Fruit fly (Drosophila melanogaster) whole organism, prepupa: ENCODE measurements around the gene CG14418.
A peak's percentile ranks its signal among the peaks of the same experiment; 100 is the strongest.

ENCODE experiments used
- Blimp-1 ChIP-seq: fragments of 200-800 bp; sonication (Bioruptor generic); optimal IDR thresholded peaks from 3 replicates; lab custom pipeline; 2017; ENCODE audit warnings: missing biosample characterization, missing genetic modification characterization, mild to moderate bottlenecking, moderate library complexity, missing genetic modification reagents
- CG10631 ChIP-seq: fragments of 200-800 bp; sonication (Bioruptor generic); optimal IDR thresholded peaks from 2 replicates; lab custom pipeline; 2016; ENCODE audit warnings: missing biosample characterization, missing genetic modification characterization
- CG11762 ChIP-seq: fragments of 200-800 bp; sonication (Bioruptor generic); optimal IDR thresholded peaks from 3 replicates; lab custom pipeline; 2016; ENCODE audit warnings: missing biosample characterization, missing genetic modification characterization; ENCODE audit not compliant: insufficient read depth
- CG11902 ChIP-seq: fragments of 200-800 bp; sonication (Bioruptor generic); optimal IDR thresholded peaks from 3 replicates; lab custom pipeline; 2016; ENCODE audit warnings: missing biosample characterization, missing genetic modification characterization
- CG15336 ChIP-seq: fragments of 200-800 bp; sonication (Bioruptor generic); IDR thresholded peaks from 2 replicates; pipeline ENCODE4 v1.3.6; 2022; ENCODE audit warnings: missing biosample characterization, missing genetic modification characterization
- CG1621 ChIP-seq: fragments of 200-800 bp; sonication (Bioruptor generic); optimal IDR thresholded peaks from 3 replicates; lab custom pipeline; 2018; ENCODE audit warnings: missing biosample characterization, mild to moderate bottlenecking, missing genetic modification characterization
- CG16779 ChIP-seq: fragments of 200-800 bp; sonication (Bioruptor generic); optimal IDR thresholded peaks from 3 replicates; lab custom pipeline; 2017; ENCODE audit warnings: missing biosample characterization, mild to moderate bottlenecking, missing genetic modification characterization
- CG3032 ChIP-seq: fragments of 200-800 bp; optimal IDR thresholded peaks from 2 replicates; lab custom pipeline; 2019; ENCODE audit warnings: missing biosample characterization, mild to moderate bottlenecking, missing genetic modification characterization, moderate library complexity
- CG31627 ChIP-seq: fragments of 200-800 bp; sonication (Bioruptor generic); optimal IDR thresholded peaks from 3 replicates; lab custom pipeline; 2016; ENCODE audit warnings: missing biosample characterization, missing genetic modification characterization
- CG34406 ChIP-seq: fragments of 200-800 bp; sonication (Bioruptor generic); optimal IDR thresholded peaks from 3 replicates; lab custom pipeline; 2016; ENCODE audit warnings: missing biosample characterization, missing genetic modification characterization
- CG3919 ChIP-seq: fragments of 200-800 bp; sonication (Bioruptor generic); optimal IDR thresholded peaks from 3 replicates; lab custom pipeline; 2016; ENCODE audit warnings: missing biosample characterization, missing genetic modification characterization
- CG6163 ChIP-seq: fragments of 200-800 bp; sonication (Bioruptor generic); IDR thresholded peaks from 3 replicates; pipeline ENCODE4 v1.3.6; 2022; ENCODE audit warnings: missing biosample characterization, missing genetic modification characterization
- CG6276 ChIP-seq: fragments of 200-800 bp; sonication (Bioruptor generic); optimal IDR thresholded peaks from 2 replicates; lab custom pipeline; 2017; ENCODE audit warnings: missing biosample characterization, mild to moderate bottlenecking, missing genetic modification characterization
- CG6792 ChIP-seq: fragments of 200-800 bp; sonication (Bioruptor generic); optimal IDR thresholded peaks from 3 replicates; lab custom pipeline; 2016; ENCODE audit warnings: missing biosample characterization, missing genetic modification characterization
- CG6808 ChIP-seq: fragments of 200-800 bp; sonication (Bioruptor generic); optimal IDR thresholded peaks from 3 replicates; lab custom pipeline; 2017; ENCODE audit warnings: missing biosample characterization, missing genetic modification characterization, mild to moderate bottlenecking, moderate library complexity, missing genetic modification reagents
- CG7368 ChIP-seq: fragments of 200-800 bp; sonication (Bioruptor generic); optimal IDR thresholded peaks from 3 replicates; lab custom pipeline; 2016; ENCODE audit warnings: missing biosample characterization, missing genetic modification characterization
- CG8119 ChIP-seq: fragments of 200-800 bp; sonication (Bioruptor generic); IDR thresholded peaks from 3 replicates; pipeline ENCODE4 v1.3.6; 2022; ENCODE audit warnings: missing biosample characterization, missing genetic modification characterization
- CG8319 ChIP-seq: fragments of 200-800 bp; sonication (Bioruptor generic); optimal IDR thresholded peaks from 3 replicates; lab custom pipeline; 2016; ENCODE audit warnings: missing biosample characterization, missing genetic modification characterization
- CG8632 ChIP-seq: fragments of 200-800 bp; sonication (Bioruptor generic); optimal IDR thresholded peaks from 3 replicates; lab custom pipeline; 2016; ENCODE audit warnings: missing biosample characterization, missing genetic modification characterization
- Eip75B ChIP-seq: fragments of 200-800 bp; sonication (Bioruptor generic); optimal IDR thresholded peaks from 3 replicates; lab custom pipeline; 2016; ENCODE audit warnings: missing biosample characterization, missing genetic modification characterization
- Eip78C ChIP-seq: fragments of 200-800 bp; sonication (Bioruptor generic); peaks from one replicate; lab custom pipeline; 2016; ENCODE audit warnings: missing biosample characterization, missing genetic modification characterization
- Eip93F ChIP-seq: fragments of 200-800 bp; sonication (Bioruptor generic); optimal IDR thresholded peaks from 2 replicates; lab custom pipeline; 2016; ENCODE audit warnings: missing biosample characterization, mild to moderate bottlenecking, missing genetic modification characterization
- Ets21C ChIP-seq: fragments of 200-800 bp; sonication (Bioruptor generic); optimal IDR thresholded peaks from 3 replicates; lab custom pipeline; 2016; ENCODE audit warnings: missing biosample characterization, missing genetic modification characterization
- Ets96B ChIP-seq: fragments of 200-800 bp; optimal IDR thresholded peaks from 2 replicates; lab custom pipeline; 2019; ENCODE audit warnings: missing biosample characterization, mild to moderate bottlenecking, missing genetic modification characterization, moderate library complexity
- Gug ChIP-seq: fragments of 200-800 bp; sonication (Bioruptor generic); IDR thresholded peaks from 2 replicates; pipeline ENCODE4 v1.3.6; 2022; ENCODE audit warnings: missing biosample characterization, missing genetic modification characterization
- Hr4 ChIP-seq: fragments of 200-800 bp; sonication (Bioruptor generic); optimal IDR thresholded peaks from 3 replicates; lab custom pipeline; 2016; ENCODE audit warnings: missing biosample characterization, missing genetic modification characterization
- Lpt ChIP-seq: fragments of 200-800 bp; sonication (Bioruptor generic); optimal IDR thresholded peaks from 3 replicates; lab custom pipeline; 2016; ENCODE audit warnings: missing biosample characterization, missing genetic modification characterization
- Smox ChIP-seq: fragments of 200-800 bp; sonication (Bioruptor generic); optimal IDR thresholded peaks from 3 replicates; lab custom pipeline; 2016; ENCODE audit warnings: missing biosample characterization, missing genetic modification characterization
- Sox102F ChIP-seq: fragments of 200-800 bp; sonication (Bioruptor generic); optimal IDR thresholded peaks from 2 replicates; lab custom pipeline; 2016; ENCODE audit warnings: missing biosample characterization, mild to moderate bottlenecking, missing genetic modification characterization
- Sox14 ChIP-seq: fragments of 200-800 bp; sonication (Bioruptor generic); optimal IDR thresholded peaks from 3 replicates; lab custom pipeline; 2016; ENCODE audit warnings: missing biosample characterization, missing genetic modification characterization
- Sox15 ChIP-seq: fragments of 200-800 bp; sonication (Bioruptor generic); optimal IDR thresholded peaks from 3 replicates; lab custom pipeline; 2016; ENCODE audit warnings: missing biosample characterization, missing genetic modification characterization
- acj6 ChIP-seq: fragments of 200-800 bp; sonication (Bioruptor generic); optimal IDR thresholded peaks from 3 replicates; lab custom pipeline; 2016; ENCODE audit warnings: missing biosample characterization, missing genetic modification characterization
- cyc ChIP-seq: fragments of 200-800 bp; sonication (Bioruptor generic); optimal IDR thresholded peaks from 3 replicates; lab custom pipeline; 2016; ENCODE audit warnings: missing biosample characterization, missing genetic modification characterization
- dac ChIP-seq: fragments of 200-800 bp; sonication (Bioruptor generic); optimal IDR thresholded peaks from 2 replicates; lab custom pipeline; 2017; ENCODE audit warnings: missing biosample characterization, mild to moderate bottlenecking, missing genetic modification characterization
- dsx ChIP-seq: fragments of 200-800 bp; optimal IDR thresholded peaks from 3 replicates; lab custom pipeline; 2019; ENCODE audit warnings: missing biosample characterization, mild to moderate bottlenecking, missing genetic modification characterization, moderate library complexity; ENCODE audit not compliant: poor library complexity, severe bottlenecking
- eg ChIP-seq: fragments of 200-800 bp; sonication (Bioruptor generic); IDR thresholded peaks from 3 replicates; pipeline ENCODE4 v1.3.6; 2022; ENCODE audit warnings: missing biosample characterization, missing genetic modification characterization
- fd59A ChIP-seq: fragments of 200-800 bp; sonication (Bioruptor generic); optimal IDR thresholded peaks from 2 replicates; lab custom pipeline; 2017; ENCODE audit warnings: missing biosample characterization, mild to moderate bottlenecking, missing genetic modification characterization, missing genetic modification reagents
- fd85E ChIP-seq: fragments of 200-800 bp; sonication (Bioruptor generic); optimal IDR thresholded peaks from 3 replicates; lab custom pipeline; 2016; ENCODE audit warnings: missing biosample characterization, missing genetic modification characterization
- lz ChIP-seq: fragments of 200-800 bp; sonication (Bioruptor generic); optimal IDR thresholded peaks from 3 replicates; lab custom pipeline; 2016; ENCODE audit warnings: missing biosample characterization, missing genetic modification characterization
- net ChIP-seq: fragments of 200-800 bp; sonication (Bioruptor generic); optimal IDR thresholded peaks from 3 replicates; lab custom pipeline; 2016; ENCODE audit warnings: missing biosample characterization, missing genetic modification characterization
- pdm3 ChIP-seq: fragments of 200-800 bp; sonication (Bioruptor generic); optimal IDR thresholded peaks from 3 replicates; lab custom pipeline; 2016; ENCODE audit warnings: missing biosample characterization, missing genetic modification characterization
- salr ChIP-seq, 2 experiments: fragments of 200-800 bp; sonication (Bioruptor generic); optimal IDR thresholded peaks; 3 replicates each; lab custom pipeline; 2016 to 2018; ENCODE audit warnings: missing biosample characterization in 2 of 2, missing genetic modification characterization in 2 of 2, mild to moderate bottlenecking in 1 of 2
- spab ChIP-seq: fragments of 200-800 bp; sonication (Bioruptor generic); optimal IDR thresholded peaks from 2 replicates; lab custom pipeline; 2017; ENCODE audit warnings: missing biosample characterization, mild to moderate bottlenecking, missing genetic modification characterization, missing genetic modification reagents
- ss ChIP-seq, 2 experiments: fragments of 200-800 bp; sonication (Bioruptor generic); optimal IDR thresholded peaks; 2 replicates in 1 of 2; 3 replicates in 1 of 2; lab custom pipeline; 2017 to 2018; ENCODE audit warnings: mild to moderate bottlenecking in 2 of 2, missing biosample characterization in 2 of 2, missing genetic modification characterization in 2 of 2, moderate library complexity in 1 of 2
- topi ChIP-seq: fragments of 200-800 bp; sonication (Bioruptor generic); optimal IDR thresholded peaks from 3 replicates; lab custom pipeline; 2016; ENCODE audit warnings: missing biosample characterization, missing genetic modification characterization
- vri ChIP-seq: fragments of 200-800 bp; sonication (Bioruptor generic); optimal IDR thresholded peaks from 3 replicates; lab custom pipeline; 2016; ENCODE audit warnings: missing biosample characterization, mild to moderate bottlenecking, missing genetic modification characterization

CG14418 gene

dm6 chrX:2885814-2886213 lies 2.4 kb upstream of the CG14418 start, which contains the start of gene CG14419:
Gene CG14419 (minus strand): TSS chrX:2885914.
- no peak for TF ChIP-seq Ets96B (tag; lab: Kevin White, UChicago)
- no peak for TF ChIP-seq eg (GFP tag; lab: Robert Waterston, UW)
- TF ChIP-seq CG6792 (GFP tag; lab: Kevin White, UChicago): no peak
- TF ChIP-seq CG31627 (GFP tag; lab: Kevin White, UChicago): no peak
- TF ChIP-seq CG34406 (GFP tag; lab: Kevin White, UChicago): no peak
- TF ChIP-seq Eip93F (GFP tag; lab: Kevin White, UChicago): no peak
- TF ChIP-seq Gug (GFP tag; lab: Robert Waterston, UW): no peak
- no peak for TF ChIP-seq dsx (GFP tag; lab: Kevin White, UChicago)

dm6 chrX:2882516-2882915 lies 945 bp downstream of the CG14418 start:
- no peak for TF ChIP-seq fd85E (GFP tag; lab: Kevin White, UChicago)
- TF ChIP-seq lz (GFP tag; lab: Kevin White, UChicago): no peak
- no peak for TF ChIP-seq CG15336 (GFP tag; lab: Robert Waterston, UW)
- TF ChIP-seq pdm3: no peak
- TF ChIP-seq, all 60 proteins: peak for 0

DNA sequence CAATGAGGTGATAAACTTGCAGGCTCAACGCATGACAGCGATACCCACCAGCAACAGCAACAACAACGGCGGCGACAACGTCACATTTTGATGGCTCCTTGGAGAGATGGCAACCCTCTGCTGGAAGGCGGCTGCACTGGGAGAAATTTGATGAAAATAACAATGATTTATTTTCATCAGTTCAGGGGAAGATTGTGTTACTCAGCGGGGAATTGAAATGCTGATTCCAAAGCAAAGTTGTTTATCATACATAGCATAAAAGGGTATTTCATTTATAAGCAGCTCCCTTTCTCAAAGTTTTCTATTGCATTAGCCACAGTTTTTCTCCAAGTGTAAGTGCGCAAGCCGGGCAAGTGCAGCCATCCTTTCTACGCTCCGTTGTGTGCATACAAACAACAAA lies 2.8 kb downstream of the CG14418 start:
- TF ChIP-seq eg (GFP tag; lab: Robert Waterston, UW): no peak
- peak; percentile 44; the same call in 1 of the 3 replicates for TF ChIP-seq CG8119 (GFP tag; lab: Robert Waterston, UW)
- TF ChIP-seq CG8319 (GFP tag; lab: Kevin White, UChicago): no peak
- peak; percentile 9 for TF ChIP-seq Sox102F (GFP tag; lab: Kevin White, UChicago)
- no peak for TF ChIP-seq CG11902
- no peak for TF ChIP-seq CG16779
- TF ChIP-seq CG15336 (GFP tag; lab: Robert Waterston, UW): peak; percentile 31; the same call in 1 of the 2 replicates
- TF ChIP-seq CG10631: peak; percentile 47
- TF ChIP-seq Eip78C (GFP tag; lab: Kevin White, UChicago): peak; percentile 75
- TF ChIP-seq CG3919 (GFP tag; lab: Kevin White, UChicago): peak; percentile 38
- TF ChIP-seq cyc (GFP tag; lab: Kevin White, UChicago): peak; percentile 18
- peak; percentile 42 for TF ChIP-seq CG6808 (GFP tag; lab: Kevin White, UChicago)
- no peak for TF ChIP-seq vri (GFP tag; lab: Kevin White, UChicago)
- no peak for TF ChIP-seq Sox15 (GFP tag; lab: Kevin White, UChicago)
- TF ChIP-seq net (GFP tag; lab: Kevin White, UChicago): no peak
- TF ChIP-seq acj6 (GFP tag; lab: Kevin White, UChicago): peak; percentile 28
- peak; percentile 45 for TF ChIP-seq pdm3
- no peak for TF ChIP-seq salr (GFP tag; optimal IDR thresholded peaks at IDR 0.05; lab: Kevin White, UChicago)
- no peak for TF ChIP-seq Eip75B (GFP tag; lab: Kevin White, UChicago)
- no peak for TF ChIP-seq CG11762
- TF ChIP-seq Sox14 (GFP tag; lab: Kevin White, UChicago): peak; percentile 10
- TF ChIP-seq ss (GFP tag; optimal IDR thresholded peaks at IDR 0.05; lab: Kevin White, UChicago): peak; percentile 17 to 28
- no peak for TF ChIP-seq Blimp-1 (GFP tag; lab: Kevin White, UChicago)
- TF ChIP-seq topi (GFP tag; lab: Kevin White, UChicago): no peak
- peak; percentile 33 for TF ChIP-seq CG1621 (tag; lab: Kevin White, UChicago)
- TF ChIP-seq dsx (GFP tag; lab: Kevin White, UChicago): peak; percentile 24
- TF ChIP-seq Eip93F (GFP tag; lab: Kevin White, UChicago): no peak
- no peak for TF ChIP-seq CG6276 (GFP tag; lab: Kevin White, UChicago)
- no peak for TF ChIP-seq CG6163
- TF ChIP-seq Ets21C (GFP tag; lab: Kevin White, UChicago): peak; percentile 0
- peak; percentile 53 for TF ChIP-seq Ets96B (tag; lab: Kevin White, UChicago)
- peak; percentile 28 for TF ChIP-seq spab (GFP tag; lab: Kevin White, UChicago)
- peak; percentile 1 for TF ChIP-seq Smox (GFP tag; lab: Kevin White, UChicago)
- TF ChIP-seq fd59A (GFP tag; lab: Kevin White, UChicago): peak; percentile 48
- no peak for TF ChIP-seq dac
- TF ChIP-seq Gug (GFP tag; lab: Robert Waterston, UW): no peak
- TF ChIP-seq Hr4 (GFP tag; lab: Kevin White, UChicago): no peak
- no peak for TF ChIP-seq CG7368 (GFP tag; lab: Kevin White, UChicago)
- TF ChIP-seq CG8632: no peak
- TF ChIP-seq CG3032 (tag; lab: Kevin White, UChicago): no peak
- no peak for TF ChIP-seq Lpt (GFP tag; lab: Kevin White, UChicago)
- TF ChIP-seq lz (GFP tag; lab: Kevin White, UChicago): peak; percentile 22
